Worm (Caenorhabditis elegans) whole organism, L4 larva: Measurements from ENCODE around the gene syg-1.

Experiments
- F10B5.3 ChIP-seq: sonication (generic microtip); optimal IDR thresholded peaks from 2 replicates; lab custom pipeline; 2016; ENCODE audit warnings: mild to moderate bottlenecking, missing genetic modification characterization, missing compliant biosample characterization
- F26F4.8 ChIP-seq: fragments of 200-800 bp; sonication (Bioruptor generic); conservative IDR thresholded peaks from 2 replicates; pipeline ENCODE4 v1.3.6; 2022; ENCODE audit warnings: missing genetic modification characterization, missing compliant biosample characterization
- F44E2.7 ChIP-seq: fragments of 200-800 bp; sonication (Bioruptor generic); IDR thresholded peaks from 2 replicates; pipeline ENCODE4 v2.1.2; 2022; ENCODE audit warnings: missing genetic modification characterization, missing compliant biosample characterization
- T20F7.1 ChIP-seq: fragments of 200-800 bp; sonication (Bioruptor generic); optimal IDR thresholded peaks from 2 replicates; lab custom pipeline; 2018; ENCODE audit warnings: mild to moderate bottlenecking, missing genetic modification characterization, missing compliant biosample characterization
- T26A8.4 ChIP-seq: fragments of 200-800 bp; sonication (Bioruptor generic); IDR thresholded peaks from 2 replicates; pipeline ENCODE4 v1.3.6; 2022; ENCODE audit warnings: missing genetic modification characterization, missing compliant biosample characterization
- Y75B8A.6 ChIP-seq: fragments of 200-800 bp; sonication (Bioruptor generic); IDR thresholded peaks from 2 replicates; pipeline ENCODE4 v1.3.6; 2022; ENCODE audit warnings: missing genetic modification reagents, missing genetic modification characterization, missing compliant biosample characterization
- ZK337.2 ChIP-seq: fragments of 200-800 bp; sonication (Bioruptor generic); IDR thresholded peaks from 2 replicates; pipeline ENCODE4 v1.3.6; 2022; ENCODE audit warnings: missing genetic modification reagents, missing genetic modification characterization, missing compliant biosample characterization
- aha-1 ChIP-seq: fragments of 150-350 bp; peaks from one replicate; lab custom pipeline; 2014; ENCODE audit warnings: missing biosample characterization, missing genetic modification characterization
- aly-2 ChIP-seq: sonication (generic microtip); optimal IDR thresholded peaks from 2 replicates; lab custom pipeline; 2018; ENCODE audit warnings: missing biosample characterization, missing genetic modification characterization
- ceh-20 ChIP-seq: fragments of 200-800 bp; sonication (Bioruptor generic); IDR thresholded peaks from 2 replicates; pipeline ENCODE4 v1.3.6; 2022; ENCODE audit warnings: missing genetic modification reagents, missing genetic modification characterization, missing compliant biosample characterization
- ceh-32 ChIP-seq: sonication (generic microtip); optimal IDR thresholded peaks from 2 replicates; lab custom pipeline; 2016; ENCODE audit warnings: mild to moderate bottlenecking, missing genetic modification characterization, missing compliant biosample characterization; ENCODE audit not compliant: poor library complexity
- ceh-82 ChIP-seq: sonication (generic microtip); optimal IDR thresholded peaks from 2 replicates; lab custom pipeline; 2017; ENCODE audit warnings: missing biosample characterization, missing genetic modification characterization
- ctbp-1 ChIP-seq: fragments of 200-800 bp; sonication (Bioruptor generic); IDR thresholded peaks from 2 replicates; pipeline ENCODE4 v1.3.6; 2022; ENCODE audit warnings: missing genetic modification reagents, missing genetic modification characterization, missing compliant biosample characterization
- daf-19 ChIP-seq: fragments of 200-800 bp; sonication (Bioruptor generic); conservative IDR thresholded peaks from 2 replicates; pipeline ENCODE4 v1.3.6; 2022; ENCODE audit warnings: missing genetic modification characterization, missing compliant biosample characterization
- dmd-6 ChIP-seq: fragments of 200-800 bp; sonication (Bioruptor generic); IDR thresholded peaks from 2 replicates; pipeline ENCODE4 v1.3.6; 2022; ENCODE audit warnings: missing genetic modification reagents, missing genetic modification characterization, missing compliant biosample characterization
- dmd-9 ChIP-seq: fragments of 200-800 bp; sonication (Bioruptor generic); IDR thresholded peaks from 2 replicates; pipeline ENCODE4 v1.3.6; 2022; ENCODE audit warnings: missing genetic modification reagents, missing genetic modification characterization, missing compliant biosample characterization
- dpl-1 ChIP-seq: fragments of 150-350 bp; optimal IDR thresholded peaks from 2 replicates; lab custom pipeline; 2014; ENCODE audit warnings: missing biosample characterization, missing genetic modification reagents, missing genetic modification characterization
- duxl-1 ChIP-seq: sonication (generic microtip); optimal IDR thresholded peaks from 2 replicates; lab custom pipeline; 2016; ENCODE audit warnings: mild to moderate bottlenecking, missing genetic modification characterization, moderate library complexity, missing compliant biosample characterization; ENCODE audit not compliant: poor library complexity
- gei-8 ChIP-seq: fragments of 200-800 bp; sonication (Bioruptor generic); optimal IDR thresholded peaks from 2 replicates; lab custom pipeline; 2018; ENCODE audit warnings: mild to moderate bottlenecking, missing genetic modification characterization, missing compliant biosample characterization
- hlh-11 ChIP-seq: fragments of 200-800 bp; sonication (Bioruptor generic); optimal IDR thresholded peaks from 2 replicates; lab custom pipeline; 2018; ENCODE audit warnings: mild to moderate bottlenecking, missing genetic modification characterization, missing compliant biosample characterization
- hlh-30 ChIP-seq: sonication (generic microtip); optimal IDR thresholded peaks from 2 replicates; lab custom pipeline; 2017; ENCODE audit warnings: antibody characterized with exemption, mild to moderate bottlenecking, missing genetic modification characterization, missing compliant biosample characterization; ENCODE audit not compliant: insufficient read depth
- hmg-1.1 ChIP-seq: fragments of 200-800 bp; sonication (Bioruptor generic); IDR thresholded peaks from 2 replicates; pipeline ENCODE4 v1.3.6; 2022; ENCODE audit warnings: missing genetic modification reagents, missing genetic modification characterization, missing compliant biosample characterization
- lin-13 ChIP-seq: fragments of 150-350 bp; optimal IDR thresholded peaks from 2 replicates; lab custom pipeline; 2014; ENCODE audit warnings: missing biosample characterization, missing genetic modification reagents, missing genetic modification characterization
- lin-38 ChIP-seq: fragments of 200-800 bp; sonication (Bioruptor generic); IDR thresholded peaks from 2 replicates; pipeline ENCODE4 v1.3.6; 2022; ENCODE audit warnings: missing genetic modification reagents, missing genetic modification characterization, missing compliant biosample characterization
- lin-39 ChIP-seq: fragments of 150-350 bp; optimal IDR thresholded peaks from 2 replicates; lab custom pipeline; 2014; ENCODE audit warnings: missing biosample characterization, missing genetic modification reagents, missing genetic modification characterization
- madf-9 ChIP-seq: fragments of 200-800 bp; sonication (Bioruptor generic); conservative IDR thresholded peaks from 2 replicates; pipeline ENCODE4 v1.3.6; 2022; ENCODE audit warnings: missing genetic modification reagents, missing genetic modification characterization, missing compliant biosample characterization
- mdl-1 ChIP-seq, 2 experiments: fragments of 150-350 bp in 1 of 2; sonication (generic microtip) in 1 of 2; optimal IDR thresholded peaks; 2 replicates each; lab custom pipeline; 2014 to 2017; ENCODE audit warnings: missing biosample characterization in 2 of 2, missing genetic modification characterization in 2 of 2
- mdt-29 ChIP-seq: fragments of 200-800 bp; sonication (Bioruptor generic); IDR thresholded peaks from 2 replicates; pipeline ENCODE4 v1.3.6; 2022; ENCODE audit warnings: missing genetic modification reagents, missing genetic modification characterization, missing compliant biosample characterization
- mes-2 ChIP-seq: sonication (generic microtip); optimal IDR thresholded peaks from 2 replicates; lab custom pipeline; 2016; ENCODE audit warnings: missing genotype, mild to moderate bottlenecking, missing genetic modification characterization, missing compliant biosample characterization; ENCODE audit not compliant: poor library complexity, severe bottlenecking
- nhr-102 ChIP-seq: sonication (generic microtip); optimal IDR thresholded peaks from 2 replicates; lab custom pipeline; 2016; ENCODE audit warnings: mild to moderate bottlenecking, missing genetic modification characterization, moderate library complexity, missing compliant biosample characterization
- nhr-11 ChIP-seq: fragments of 150-350 bp; optimal IDR thresholded peaks from 2 replicates; lab custom pipeline; 2014; ENCODE audit warnings: missing biosample characterization, missing genetic modification characterization
- nhr-25 ChIP-seq: sonication (generic microtip); optimal IDR thresholded peaks from 2 replicates; lab custom pipeline; 2017; ENCODE audit warnings: missing genetic modification characterization, mild to moderate bottlenecking, missing compliant biosample characterization, antibody characterized with exemption, moderate library complexity, borderline replicate concordance; ENCODE audit not compliant: insufficient read depth
- nhr-41 ChIP-seq: fragments of 200-800 bp; sonication (Bioruptor generic); IDR thresholded peaks from 2 replicates; pipeline ENCODE4 v1.3.6; 2022; ENCODE audit warnings: missing genetic modification reagents, missing genetic modification characterization, missing compliant biosample characterization
- nhr-42 ChIP-seq: fragments of 200-800 bp; sonication (Bioruptor generic); IDR thresholded peaks from 2 replicates; pipeline ENCODE4 v1.3.6; 2022; ENCODE audit warnings: missing genetic modification characterization, missing compliant biosample characterization
- nhr-48 ChIP-seq: sonication (generic microtip); optimal IDR thresholded peaks from 2 replicates; lab custom pipeline; 2016; ENCODE audit warnings: mild to moderate bottlenecking, missing genetic modification characterization, missing compliant biosample characterization
- nhr-77 ChIP-seq: fragments of 150-350 bp; optimal IDR thresholded peaks from 2 replicates; lab custom pipeline; 2014; ENCODE audit warnings: missing biosample characterization, missing genetic modification characterization
- pha-4 ChIP-seq, 2 experiments: fragments of 150-350 bp in 1 of 2; fragments of 200-800 bp in 1 of 2; sonication (Bioruptor generic) in 1 of 2; IDR thresholded peaks in 1 of 2; optimal IDR thresholded peaks in 1 of 2; 2 replicates each; pipeline versions ENCODE4 v1.3.6 to Lab custom; 2014 to 2022; ENCODE audit warnings: missing genetic modification characterization in 2 of 2, missing genetic modification reagents in 2 of 2, missing biosample characterization in 1 of 2, missing compliant biosample characterization in 1 of 2
- pqm-1 ChIP-seq: sonication (generic microtip); optimal IDR thresholded peaks from 2 replicates; lab custom pipeline; 2017; ENCODE audit warnings: missing biosample characterization, missing genetic modification characterization
- snpc-1.2 ChIP-seq: fragments of 200-800 bp; sonication (Bioruptor generic); IDR thresholded peaks from 2 replicates; pipeline ENCODE4 v1.3.6; 2022; ENCODE audit warnings: missing genetic modification reagents, missing genetic modification characterization, missing compliant biosample characterization
- snpc-4 ChIP-seq: fragments of 150-350 bp; optimal IDR thresholded peaks from 2 replicates; lab custom pipeline; 2014; ENCODE audit warnings: missing biosample characterization, missing genetic modification characterization
- spr-1 ChIP-seq: sonication (generic microtip); optimal IDR thresholded peaks from 2 replicates; lab custom pipeline; 2016; ENCODE audit warnings: mild to moderate bottlenecking, missing genetic modification characterization, missing compliant biosample characterization
- tag-97 ChIP-seq: fragments of 200-800 bp; sonication (Bioruptor generic); IDR thresholded peaks from 2 replicates; pipeline ENCODE4 v1.3.6; 2022; ENCODE audit warnings: missing genetic modification characterization, missing compliant biosample characterization
- tra-1 ChIP-seq: fragments of 200-800 bp; sonication (Bioruptor generic); IDR thresholded peaks from 2 replicates; pipeline ENCODE4 v1.3.6; 2022; ENCODE audit warnings: missing genetic modification reagents, missing genetic modification characterization, missing compliant biosample characterization
- unc-130 ChIP-seq: sonication (generic microtip); optimal IDR thresholded peaks from 2 replicates; lab custom pipeline; 2016; ENCODE audit warnings: missing genetic modification reagents, missing genetic modification characterization, missing compliant biosample characterization
- unc-39 ChIP-seq: sonication (generic microtip); optimal IDR thresholded peaks from 2 replicates; lab custom pipeline; 2017; ENCODE audit warnings: missing biosample characterization, missing genetic modification characterization
- unc-62 ChIP-seq, 3 experiments: fragments of 150-350 bp in 1 of 3; sonication (generic microtip); optimal IDR thresholded peaks in 2 of 3; peaks in 1 of 3; 1 replicate in 1 of 3; 2 replicates in 2 of 3; lab custom pipeline; 2014 to 2017; ENCODE audit warnings: missing biosample characterization in 3 of 3, missing genetic modification characterization in 3 of 3, missing genetic modification reagents in 3 of 3, missing genotype in 1 of 3
- zag-1 ChIP-seq: fragments of 150-350 bp; optimal IDR thresholded peaks from 2 replicates; lab custom pipeline; 2014; ENCODE audit warnings: missing biosample characterization, missing genetic modification characterization
- zip-11 ChIP-seq: fragments of 200-800 bp; sonication (Bioruptor generic); IDR thresholded peaks from 2 replicates; pipeline ENCODE4 v1.3.6; 2022; ENCODE audit warnings: missing genetic modification characterization, missing compliant biosample characterization

Gene syg-1

ce11 chrX:2559399-2559798 lies 44.3 kb upstream of the syg-1 start (continued):
- no peak for TF ChIP-seq spr-1
- no peak for TF ChIP-seq unc-130 (GFP tag; lab: Kevin White, UChicago)
- TF ChIP-seq ceh-82 (tag; lab: Kevin White, UChicago): no peak
- peak in 1 of 2 experiments; percentile 33 for TF ChIP-seq unc-62 (GFP tag; optimal IDR thresholded peaks at IDR 0.05 in 1 of 2; lab: Kevin White, UChicago)
- no peak for TF ChIP-seq unc-62 (tag; optimal IDR thresholded peaks at IDR 0.05; lab: Kevin White, UChicago)
- TF ChIP-seq F44E2.7: no peak
- no peak for TF ChIP-seq ceh-20 (GFP tag; lab: Robert Waterston, UW)
- no peak for TF ChIP-seq T26A8.4 (GFP tag; lab: Robert Waterston, UW)
- TF ChIP-seq zip-11 (GFP tag; lab: Robert Waterston, UW): no peak
- no peak for TF ChIP-seq nhr-48 (tag; lab: Kevin White, UChicago)
- TF ChIP-seq tra-1 (GFP tag; lab: Robert Waterston, UW): no peak
- TF ChIP-seq F10B5.3: no peak
- no peak for TF ChIP-seq ceh-32 (tag; lab: Kevin White, UChicago)
- TF ChIP-seq aha-1: peak; percentile 33
- TF ChIP-seq ZK337.2 (GFP tag; lab: Robert Waterston, UW): no peak
- peak; percentile 42 for TF ChIP-seq hlh-30
- no peak for TF ChIP-seq pqm-1 (tag; lab: Kevin White, UChicago)
- TF ChIP-seq aly-2: no peak
- TF ChIP-seq nhr-42: no peak
- TF ChIP-seq lin-38 (GFP tag; lab: Robert Waterston, UW): no peak; the same call in 1 of the 2 replicates

- TF ChIP-seq nhr-41 (GFP tag; lab: Robert Waterston, UW): peak; percentile 93
- TF ChIP-seq nhr-25: peak; percentile 35
- no peak for TF ChIP-seq lin-39 (tag; lab: Kevin White, UChicago)
- peak; percentile 53 for TF ChIP-seq lin-13 (GFP tag; lab: Kevin White, UChicago)
- TF ChIP-seq hmg-1.1: peak; percentile 92
- peak; percentile 69 for TF ChIP-seq hlh-11
- no peak for TF ChIP-seq nhr-11 (tag; lab: Kevin White, UChicago)
- peak; percentile 83 for TF ChIP-seq snpc-1.2 (GFP tag; lab: Robert Waterston, UW)
- TF ChIP-seq duxl-1 (tag; lab: Kevin White, UChicago): peak; percentile 52
- no peak for TF ChIP-seq tag-97 (GFP tag; lab: Robert Waterston, UW)
- no peak for TF ChIP-seq snpc-4 (tag; lab: Kevin White, UChicago)
- TF ChIP-seq ctbp-1 (GFP tag; lab: Robert Waterston, UW): peak; percentile 77
- no peak for TF ChIP-seq aly-2
- TF ChIP-seq unc-130 (GFP tag; lab: Kevin White, UChicago): peak; percentile 25
- TF ChIP-seq nhr-77 (tag; lab: Kevin White, UChicago): peak; percentile 16
- no peak for TF ChIP-seq ceh-82 (tag; lab: Kevin White, UChicago)
- TF ChIP-seq mdl-1 (tag; optimal IDR thresholded peaks at IDR 0.05; lab: Kevin White, UChicago): peak; percentile 14 to 85
- peak; percentile 58; the same call in 1 of the 2 replicates for TF ChIP-seq dmd-9 (GFP tag; lab: Robert Waterston, UW)
- TF ChIP-seq tra-1 (GFP tag; lab: Robert Waterston, UW): peak; percentile 80
- peak; percentile 17 for TF ChIP-seq dpl-1 (GFP tag; lab: Kevin White, UChicago)
- TF ChIP-seq Y75B8A.6: peak; percentile 60; the same call in 1 of the 2 replicates
- peak; percentile 83 for TF ChIP-seq nhr-102 (tag; lab: Kevin White, UChicago)
- TF ChIP-seq dmd-6 (GFP tag; lab: Robert Waterston, UW): peak; percentile 60
- TF ChIP-seq mdt-29 (GFP tag; lab: Robert Waterston, UW): no peak
- TF ChIP-seq pha-4 (GFP tag; IDR thresholded peaks at IDR 0.05; lab: Robert Waterston, UW): peak; percentile 83
- no peak for TF ChIP-seq pha-4 (tag; optimal IDR thresholded peaks at IDR 0.05; lab: Kevin White, UChicago)
- TF ChIP-seq unc-39: no peak
- TF ChIP-seq daf-19 (GFP tag; lab: Robert Waterston, UW): peak; percentile 92
- TF ChIP-seq mes-2 (tag; lab: Kevin White, UChicago): peak; percentile 75
- peak; percentile 81 for TF ChIP-seq F26F4.8
- peak; percentile 94 for TF ChIP-seq hlh-30
- peak; percentile 62 for TF ChIP-seq gei-8 (GFP tag; lab: Kevin White, UChicago)
- TF ChIP-seq zag-1: no peak
- peak; percentile 88 for TF ChIP-seq madf-9 (GFP tag; lab: Robert Waterston, UW)
- peak; percentile 41 for TF ChIP-seq T20F7.1 (GFP tag; lab: Kevin White, UChicago)
- peak; percentile 78 for TF ChIP-seq nhr-48 (tag; lab: Kevin White, UChicago)
Observed at ce11 chrX:2553433-2553860, 38.3 kb upstream of the syg-1 start.
